Fruit fly (Drosophila melanogaster) whole organism, embryonic: Measurements from ENCODE around the gene Pop5.

Experiments
- CG1024 ChIP-seq: fragments of 200-800 bp; sonication (Bioruptor generic); IDR thresholded peaks from 2 replicates; pipeline ENCODE4 v1.3.6; 2022; ENCODE audit warnings: missing biosample characterization, missing genetic modification characterization
- CG11695 ChIP-seq: fragments of 200-800 bp; sonication (Bioruptor generic); IDR thresholded peaks from 3 replicates; pipeline ENCODE4 v1.3.6; 2022; ENCODE audit warnings: missing biosample characterization, missing genetic modification characterization
- CG12744 ChIP-seq: fragments of 200-800 bp; sonication (Bioruptor generic); optimal IDR thresholded peaks from 2 replicates; lab custom pipeline; 2016; ENCODE audit warnings: missing biosample characterization, missing genetic modification characterization
- CG13424 ChIP-seq: fragments of 200-800 bp; sonication (Bioruptor generic); optimal IDR thresholded peaks from 2 replicates; lab custom pipeline; 2019; ENCODE audit warnings: missing biosample characterization, mild to moderate bottlenecking, missing genetic modification characterization, moderate library complexity
- CG15601 ChIP-seq: fragments of 200-800 bp; sonication (Bioruptor generic); optimal IDR thresholded peaks from 3 replicates; lab custom pipeline; 2019; ENCODE audit warnings: missing biosample characterization, mild to moderate bottlenecking, missing genetic modification characterization, moderate library complexity
- CG1603 ChIP-seq: fragments of 200-800 bp; sonication (Bioruptor generic); optimal IDR thresholded peaks from 2 replicates; lab custom pipeline; 2019; ENCODE audit warnings: missing biosample characterization, mild to moderate bottlenecking, missing genetic modification characterization, moderate library complexity
- CG1792 ChIP-seq: fragments of 200-800 bp; sonication (Bioruptor generic); optimal IDR thresholded peaks from 2 replicates; lab custom pipeline; 2016; ENCODE audit warnings: missing biosample characterization, missing genetic modification characterization
- CG1832 ChIP-seq: fragments of 200-800 bp; sonication (Bioruptor generic); optimal IDR thresholded peaks from 2 replicates; lab custom pipeline; 2017; ENCODE audit warnings: missing biosample characterization, mild to moderate bottlenecking, missing genetic modification characterization, inconsistent platforms
- CG2129 ChIP-seq: fragments of 200-800 bp; sonication (Bioruptor generic); IDR thresholded peaks from 2 replicates; pipeline ENCODE4 v1.3.6; 2022; ENCODE audit warnings: missing biosample characterization, missing genetic modification characterization; ENCODE audit not compliant: partially characterized antibody
- CG2199 ChIP-seq: fragments of 200-800 bp; sonication (Bioruptor generic); IDR thresholded peaks from 3 replicates; pipeline ENCODE4 v1.3.6; 2022; ENCODE audit warnings: missing biosample characterization, missing genetic modification characterization
- CG31365 ChIP-seq: fragments of 200-800 bp; sonication (Bioruptor generic); optimal IDR thresholded peaks from 2 replicates; lab custom pipeline; 2018; ENCODE audit warnings: missing biosample characterization, mild to moderate bottlenecking, missing genetic modification characterization
- CG6254 ChIP-seq: fragments of 200-800 bp; sonication (Bioruptor generic); optimal IDR thresholded peaks from 3 replicates; lab custom pipeline; 2017; ENCODE audit warnings: mild to moderate bottlenecking, missing biosample characterization, missing genetic modification reagents, missing genetic modification characterization
- CG6272 ChIP-seq: fragments of 200-800 bp; sonication (Bioruptor generic); IDR thresholded peaks from 2 replicates; pipeline ENCODE4 v1.3.6; 2022; ENCODE audit warnings: missing biosample characterization, missing genetic modification characterization
- CG7928 ChIP-seq: fragments of 200-800 bp; sonication (Bioruptor generic); optimal IDR thresholded peaks from 2 replicates; lab custom pipeline; 2017; ENCODE audit warnings: missing biosample characterization, mild to moderate bottlenecking, missing genetic modification characterization
- CG8281 ChIP-seq: fragments of 200-800 bp; sonication (Bioruptor generic); optimal IDR thresholded peaks from 2 replicates; lab custom pipeline; 2018; ENCODE audit warnings: missing biosample characterization, mild to moderate bottlenecking, missing genetic modification characterization, moderate library complexity
- CG8924 ChIP-seq: fragments of 200-800 bp; optimal IDR thresholded peaks from 3 replicates; lab custom pipeline; 2019; ENCODE audit warnings: missing biosample characterization, mild to moderate bottlenecking, missing genetic modification characterization, moderate library complexity
- CG9817 ChIP-seq: fragments of 200-800 bp; sonication (Bioruptor generic); optimal IDR thresholded peaks from 2 replicates; lab custom pipeline; 2018; ENCODE audit warnings: missing biosample characterization, mild to moderate bottlenecking, missing genetic modification characterization, moderate library complexity
- Deaf1 ChIP-seq: fragments of 200-800 bp; optimal IDR thresholded peaks from 3 replicates; lab custom pipeline; 2019; ENCODE audit warnings: missing biosample characterization, mild to moderate bottlenecking, missing genetic modification characterization, moderate library complexity
- E2f2 ChIP-seq: fragments of 200-800 bp; sonication (Bioruptor generic); IDR thresholded peaks from 2 replicates; pipeline ENCODE4 v1.3.6; 2022; ENCODE audit warnings: missing biosample characterization, missing genetic modification characterization
- HLH54F ChIP-seq: fragments of 200-800 bp; sonication (Bioruptor generic); optimal IDR thresholded peaks from 3 replicates; lab custom pipeline; 2016; ENCODE audit warnings: missing biosample characterization, missing genetic modification characterization
- HLHmδ ChIP-seq: fragments of 200-800 bp; sonication (Bioruptor generic); optimal IDR thresholded peaks from 2 replicates; lab custom pipeline; 2018; ENCODE audit warnings: missing biosample characterization, mild to moderate bottlenecking, missing genetic modification characterization, moderate library complexity
- HmgZ ChIP-seq: fragments of 200-800 bp; sonication (Bioruptor generic); optimal IDR thresholded peaks from 2 replicates; lab custom pipeline; 2018; ENCODE audit warnings: missing biosample characterization, mild to moderate bottlenecking, missing genetic modification characterization
- Hr51 ChIP-seq, 2 experiments: fragments of 200-800 bp; sonication (Bioruptor generic); optimal IDR thresholded peaks; 2 replicates in 1 of 2; 3 replicates in 1 of 2; lab custom pipeline; 2016 to 2018; ENCODE audit warnings: missing biosample characterization in 2 of 2, missing genetic modification characterization in 2 of 2, mild to moderate bottlenecking in 1 of 2, moderate library complexity in 1 of 2
- Mes4 ChIP-seq: fragments of 200-800 bp; sonication (Bioruptor generic); optimal IDR thresholded peaks from 2 replicates; lab custom pipeline; 2016; ENCODE audit warnings: missing biosample characterization, missing genetic modification characterization
- Nf-YA ChIP-seq: fragments of 200-800 bp; sonication (Bioruptor generic); IDR thresholded peaks from 2 replicates; pipeline ENCODE4 v1.3.6; 2022; ENCODE audit warnings: missing biosample characterization, missing genetic modification characterization
- Nf-YB ChIP-seq: fragments of 200-800 bp; sonication (Bioruptor generic); optimal IDR thresholded peaks from 3 replicates; lab custom pipeline; 2019; ENCODE audit warnings: missing biosample characterization, mild to moderate bottlenecking, missing genetic modification characterization, moderate library complexity
- Ptx1 ChIP-seq: fragments of 200-800 bp; sonication (Bioruptor generic); IDR thresholded peaks from 2 replicates; pipeline ENCODE4 v1.3.6; 2022; ENCODE audit warnings: missing biosample characterization, missing genetic modification characterization
- Sin3A ChIP-seq: fragments of >200 bp; optimal IDR thresholded peaks from 2 replicates; lab custom pipeline; 2018
- Ssrp ChIP-seq: fragments of 200-800 bp; sonication (Bioruptor generic); optimal IDR thresholded peaks from 2 replicates; lab custom pipeline; 2018; ENCODE audit warnings: missing biosample characterization, mild to moderate bottlenecking, missing genetic modification characterization, moderate library complexity
- Usf ChIP-seq: fragments of 200-800 bp; sonication (Bioruptor generic); optimal IDR thresholded peaks from 2 replicates; lab custom pipeline; 2017; ENCODE audit warnings: missing genotype, missing biosample characterization, missing genetic modification characterization
- ac ChIP-seq: fragments of 200-800 bp; sonication (Bioruptor generic); optimal IDR thresholded peaks from 3 replicates; lab custom pipeline; 2017; ENCODE audit warnings: missing biosample characterization, mild to moderate bottlenecking, missing genetic modification characterization
- ara ChIP-seq: fragments of 200-800 bp; sonication (Bioruptor generic); IDR thresholded peaks from 2 replicates; pipeline ENCODE4 v1.3.6; 2022; ENCODE audit warnings: missing biosample characterization, missing genetic modification characterization
- btn ChIP-seq: fragments of 200-800 bp; sonication (Bioruptor generic); optimal IDR thresholded peaks from 2 replicates; lab custom pipeline; 2016; ENCODE audit warnings: missing biosample characterization, missing genetic modification characterization
- chif ChIP-seq, 2 experiments: fragments of 200-800 bp; sonication (Bioruptor generic); optimal IDR thresholded peaks; 3 replicates each; lab custom pipeline; 2016; ENCODE audit warnings: missing biosample characterization in 2 of 2, missing genetic modification characterization in 2 of 2
- dpn ChIP-seq, 2 experiments: fragments of 200-800 bp; sonication (Bioruptor generic); optimal IDR thresholded peaks; 3 replicates each; lab custom pipeline; 2016; ENCODE audit warnings: missing biosample characterization in 2 of 2, missing genetic modification characterization in 2 of 2
- ems ChIP-seq: fragments of 200-800 bp; sonication (Bioruptor generic); optimal IDR thresholded peaks from 3 replicates; lab custom pipeline; 2016; ENCODE audit warnings: missing biosample characterization, missing genetic modification characterization
- eyg ChIP-seq: fragments of 200-800 bp; sonication (Bioruptor generic); optimal IDR thresholded peaks from 3 replicates; lab custom pipeline; 2016; ENCODE audit warnings: missing biosample characterization, missing genetic modification characterization
- hkb ChIP-seq, 2 experiments: fragments of 200-800 bp in 1 of 2; fragments of >200 bp in 1 of 2; sonication (Bioruptor generic) in 1 of 2; IDR thresholded peaks in 1 of 2; optimal IDR thresholded peaks in 1 of 2; 2 replicates each; pipeline versions ENCODE4 v1.3.6 to Lab custom; 2017 to 2022; ENCODE audit warnings: missing biosample characterization in 1 of 2, missing genetic modification characterization in 1 of 2
- jing ChIP-seq: fragments of 200-800 bp; sonication (Bioruptor generic); optimal IDR thresholded peaks from 2 replicates; lab custom pipeline; 2018; ENCODE audit warnings: missing biosample characterization, mild to moderate bottlenecking, missing genetic modification characterization
- lilli ChIP-seq: fragments of 200-800 bp; sonication (Bioruptor generic); optimal IDR thresholded peaks from 3 replicates; lab custom pipeline; 2016; ENCODE audit warnings: missing biosample characterization, missing genetic modification characterization
- lola ChIP-seq, 3 experiments: fragments of >200 bp in 2 of 3; fragments of 200-800 bp in 1 of 3; sonication (Bioruptor generic) in 1 of 3; optimal IDR thresholded peaks; 2 replicates each; lab custom pipeline; 2017 to 2019; ENCODE audit warnings: missing biosample characterization in 3 of 3, missing genetic modification characterization in 3 of 3, mild to moderate bottlenecking in 1 of 3, moderate library complexity in 1 of 3
- oc ChIP-seq: fragments of 200-800 bp; sonication (Bioruptor generic); optimal IDR thresholded peaks from 2 replicates; lab custom pipeline; 2018; ENCODE audit warnings: missing biosample characterization, mild to moderate bottlenecking, missing genetic modification characterization, moderate library complexity
- p53 ChIP-seq: fragments of 200-800 bp; sonication (Bioruptor generic); optimal IDR thresholded peaks from 2 replicates; lab custom pipeline; 2016; ENCODE audit warnings: missing biosample characterization, missing genetic modification characterization
- pros ChIP-seq: fragments of 200-800 bp; sonication (Bioruptor generic); optimal IDR thresholded peaks from 3 replicates; lab custom pipeline; 2019; ENCODE audit warnings: missing biosample characterization, mild to moderate bottlenecking, missing genetic modification characterization, moderate library complexity
- ro ChIP-seq: fragments of 200-800 bp; sonication (Bioruptor generic); IDR thresholded peaks from 2 replicates; pipeline ENCODE4 v1.3.6; 2022; ENCODE audit warnings: missing biosample characterization, missing genetic modification characterization
- row ChIP-seq: fragments of 200-800 bp; sonication (Bioruptor generic); IDR thresholded peaks from 3 replicates; pipeline ENCODE4 v1.3.6; 2022; ENCODE audit warnings: missing biosample characterization, missing genetic modification characterization
- scrt ChIP-seq: fragments of 200-800 bp; sonication (Bioruptor generic); optimal IDR thresholded peaks from 2 replicates; lab custom pipeline; 2018; ENCODE audit warnings: missing biosample characterization, mild to moderate bottlenecking, missing genetic modification characterization, moderate library complexity
- sens ChIP-seq: fragments of 200-800 bp; sonication (Bioruptor generic); peaks from one replicate; lab custom pipeline; 2016; ENCODE audit warnings: missing biosample characterization, missing genetic modification characterization
- sima ChIP-seq: fragments of 200-800 bp; sonication (Bioruptor generic); optimal IDR thresholded peaks from 2 replicates; lab custom pipeline; 2016; ENCODE audit warnings: missing biosample characterization, missing genetic modification characterization
- unc-4 ChIP-seq: fragments of 200-800 bp; sonication (Bioruptor generic); IDR thresholded peaks from 2 replicates; pipeline ENCODE4 v1.3.6; 2022; ENCODE audit warnings: missing biosample characterization, missing genetic modification characterization; ENCODE audit not compliant: partially characterized antibody
- vvl ChIP-seq: fragments of 200-800 bp; sonication (Bioruptor generic); IDR thresholded peaks from 2 replicates; pipeline ENCODE4 v1.3.6; 2022; ENCODE audit warnings: missing biosample characterization, missing genetic modification characterization

Pop5 gene

DNA sequence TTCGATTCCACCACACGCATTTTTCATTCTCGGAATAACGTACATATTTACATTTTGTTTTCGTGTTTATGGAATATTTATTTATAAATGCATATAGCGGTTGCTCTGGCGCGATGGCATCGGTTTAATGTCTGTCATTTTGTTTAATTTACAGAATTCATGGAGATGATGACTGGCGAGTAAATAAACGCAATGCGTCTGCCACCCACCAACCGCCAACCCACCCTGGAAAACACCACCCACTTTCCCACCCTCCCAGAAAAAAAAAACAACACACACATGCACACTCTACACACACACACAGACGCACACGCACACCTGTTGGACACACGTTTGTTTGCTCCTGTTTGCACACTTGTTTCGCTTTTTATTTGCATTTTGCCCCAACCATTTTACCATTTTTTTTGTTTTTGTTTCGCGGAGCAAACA, 3.0 kb upstream of the Pop5 start (continued):
- TF ChIP-seq sens (peak; percentile 67), oc (tag; lab: Kevin White, UChicago) (no peak), Sin3A (lab: Kevin White, UChicago) (no peak), scrt (GFP tag; lab: Kevin White, UChicago) (peak; percentile 62), row (no peak), lola (GFP tag; optimal IDR thresholded peaks at IDR 0.05; lab: Kevin White, UChicago) (peak in 1 of 3 experiments; percentile 32), CG1024 (GFP tag; lab: Robert Waterston, UW) (no peak), HLH54F (GFP tag; lab: Kevin White, UChicago) (no peak), btn (GFP tag; lab: Kevin White, UChicago) (no peak), CG9817 (tag; lab: Kevin White, UChicago) (no peak), CG8924 (peak; percentile 11), Ptx1 (GFP tag; lab: Robert Waterston, UW) (no peak), CG1603 (tag; lab: Kevin White, UChicago) (peak; percentile 44), chif (GFP tag; optimal IDR thresholded peaks at IDR 0.05; lab: Kevin White, UChicago) (no peak), CG7928 (GFP tag; lab: Kevin White, UChicago) (no peak), unc-4 (no peak), E2f2 (GFP tag; lab: Robert Waterston, UW) (no peak), vvl (GFP tag; lab: Robert Waterston, UW) (peak; percentile 46; the same call in 1 of the 2 replicates), Hr51 (GFP tag; optimal IDR thresholded peaks at IDR 0.05; lab: Kevin White, UChicago) (no peak), pros (GFP tag; lab: Kevin White, UChicago) (no peak), CG2199 (no peak), CG6272 (no peak), Mes4 (no peak), ara (GFP tag; lab: Robert Waterston, UW) (0 out of 2 replicates have a peak, but pooled peaks have one; percentile 36), Ssrp (tag; lab: Kevin White, UChicago) (no peak), ro (GFP tag; lab: Robert Waterston, UW) (no peak), CG2129 (GFP tag; lab: Robert Waterston, UW) (no peak), CG8281 (peak; percentile 40), eyg (GFP tag; lab: Kevin White, UChicago) (no peak), HLHmδ (GFP tag; lab: Kevin White, UChicago) (no peak), lilli (GFP tag; lab: Kevin White, UChicago) (no peak), jing (GFP tag; lab: Kevin White, UChicago) (no peak), CG1832 (GFP tag; lab: Kevin White, UChicago) (no peak), ems (no peak), sima (GFP tag; lab: Kevin White, UChicago) (no peak), CG6254 (peak; percentile 44), Nf-YA (GFP tag; lab: Robert Waterston, UW) (no peak; the same call in 1 of the 2 replicates), dpn (GFP tag; optimal IDR thresholded peaks at IDR 0.05; lab: Kevin White, UChicago) (no peak), hkb (optimal IDR thresholded peaks at IDR 0.05; lab: Kevin White, UChicago) (no peak), hkb (GFP tag; IDR thresholded peaks at IDR 0.05; lab: Robert Waterston, UW) (no peak), CG11695 (GFP tag; lab: Robert Waterston, UW) (no peak), ac (GFP tag; lab: Kevin White, UChicago) (no peak), CG12744 (GFP tag; lab: Kevin White, UChicago) (no peak), Deaf1 (tag; lab: Kevin White, UChicago) (peak; percentile 20), Nf-YB (GFP tag; lab: Kevin White, UChicago) (no peak), CG15601 (tag; lab: Kevin White, UChicago) (peak; percentile 74), CG13424 (tag; lab: Kevin White, UChicago) (peak; percentile 38), p53 (GFP tag; lab: Kevin White, UChicago) (no peak), Usf (no peak), HmgZ (peak; percentile 2), CG1792 (GFP tag; lab: Kevin White, UChicago) (no peak), CG31365 (tag; lab: Kevin White, UChicago) (peak; percentile 22)
